Fruit fly (Drosophila melanogaster): ENCODE results near the gene smog.

dm6 chr2L:4821319-4821717 is 31.3 kb upstream of the smog start:
- TF ChIP-seq CG16779 (tag; optimal IDR thresholded peaks at IDR 0.05) (peak; percentile 81), fkh (GFP tag; optimal IDR thresholded peaks at IDR 0.05) (peak; percentile 16), Hr4 (GFP tag; optimal IDR thresholded peaks at IDR 0.05) (peak; percentile 76), Ets96B (tag; optimal IDR thresholded peaks at IDR 0.05) (peak; percentile 87), CG6854 (GFP tag; optimal IDR thresholded peaks at IDR 0.05) (peak; percentile 33), Eip93F (GFP tag; optimal IDR thresholded peaks at IDR 0.05) (no peak), Met (GFP tag; optimal IDR thresholded peaks at IDR 0.05) (peak; percentile 72), CG4318 (GFP tag; optimal IDR thresholded peaks at IDR 0.05) (peak; percentile 57), Hr39 (GFP tag; optimal IDR thresholded peaks at IDR 0.05) (no peak), CG3032 (tag; optimal IDR thresholded peaks at IDR 0.05) (peak; percentile 91), esn (GFP tag; optimal IDR thresholded peaks at IDR 0.05) (peak; percentile 70), Lpt (GFP tag; optimal IDR thresholded peaks at IDR 0.05) (peak; percentile 18), CG11902 (GFP tag; optimal IDR thresholded peaks at IDR 0.05) (peak; percentile 22), dsx (GFP tag; optimal IDR thresholded peaks at IDR 0.05; ENCODE audit: poor library complexity, severe bottlenecking) (peak; percentile 77)

Measured in whole organism, prepupa.